Worm (Caenorhabditis elegans) whole organism, L3 larva: ENCODE results near the gene gon-1.

ENCODE experiments used
- ceh-16 ChIP-seq: sonication (generic microtip); optimal IDR thresholded peaks from 2 replicates; lab custom pipeline; 2017; ENCODE audit warnings: missing biosample characterization, missing genetic modification characterization
- ceh-9 ChIP-seq: sonication (generic microtip); optimal IDR thresholded peaks from 2 replicates; lab custom pipeline; 2018; ENCODE audit warnings: missing biosample characterization, missing genetic modification characterization
- elt-2 ChIP-seq: sonication (generic microtip); optimal IDR thresholded peaks from 2 replicates; lab custom pipeline; 2016; ENCODE audit warnings: missing genetic modification reagents, mild to moderate bottlenecking, missing genetic modification characterization, missing compliant biosample characterization
- lsy-12 ChIP-seq: sonication (generic microtip); optimal IDR thresholded peaks from 2 replicates; lab custom pipeline; 2016; ENCODE audit warnings: mild to moderate bottlenecking, missing genetic modification characterization, missing compliant biosample characterization
- nhr-11 ChIP-seq: fragments of 150-350 bp; optimal IDR thresholded peaks from 2 replicates; lab custom pipeline; 2014; ENCODE audit warnings: missing biosample characterization, missing genetic modification characterization
- nhr-76 ChIP-seq: fragments of 150-350 bp; sonication (generic microtip); optimal IDR thresholded peaks from 5 replicates; lab custom pipeline; 2014; ENCODE audit warnings: missing biosample characterization, missing genetic modification characterization
- nhr-77 ChIP-seq: fragments of 150-350 bp; optimal IDR thresholded peaks from 2 replicates; lab custom pipeline; 2014; ENCODE audit warnings: missing biosample characterization, missing genetic modification characterization
- pha-4 ChIP-seq: fragments of 150-350 bp; optimal IDR thresholded peaks from 2 replicates; lab custom pipeline; 2014; ENCODE audit warnings: missing biosample characterization, missing genetic modification reagents, missing genetic modification characterization
- skn-1 ChIP-seq: fragments of 150-350 bp; optimal IDR thresholded peaks from 2 replicates; lab custom pipeline; 2014; ENCODE audit warnings: missing biosample characterization, missing genetic modification characterization

DNA sequence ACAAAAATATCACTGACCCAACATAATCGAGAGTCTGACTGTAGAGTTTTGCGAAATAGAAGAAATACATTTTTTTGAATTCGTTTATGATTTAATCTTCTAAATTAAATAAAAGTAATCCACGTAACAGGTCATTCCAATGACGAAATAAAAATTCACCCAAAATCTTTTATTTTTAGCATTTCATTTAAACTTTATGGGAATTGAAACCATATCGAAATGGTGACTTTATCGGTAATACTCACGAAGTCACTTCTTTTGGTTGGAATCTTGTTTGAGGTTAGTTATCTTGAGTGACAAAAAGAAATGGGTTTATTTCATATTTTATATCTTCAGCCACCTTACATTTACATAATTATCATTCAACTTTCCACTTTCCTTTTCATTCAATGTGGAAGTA is 19.4 kb upstream of the gon-1 start, which contains the start of the genes C47E12.12 and C47E12.10:
- TF ChIP-seq ceh-16 (tag; lab: Kevin White, UChicago) (no peak), nhr-76 (tag; lab: Kevin White, UChicago) (no peak), skn-1 (no peak), lsy-12 (tag; lab: Kevin White, UChicago) (no peak), pha-4 (tag; lab: Kevin White, UChicago) (no peak), elt-2 (tag; lab: Kevin White, UChicago) (no peak), nhr-77 (no peak), ceh-9 (tag; lab: Kevin White, UChicago) (no peak), nhr-11 (tag; lab: Kevin White, UChicago) (no peak)
